Worm (Caenorhabditis elegans) whole organism, late embryonic: Measurements from ENCODE around the gene F18A12.7.

ENCODE experiments used
- F13H6.1 ChIP-seq: sonication (generic microtip); optimal IDR thresholded peaks from 2 replicates; lab custom pipeline; 2016; ENCODE audit warnings: missing genetic modification characterization, missing compliant biosample characterization
- K09A11.1 ChIP-seq: sonication (generic microtip); optimal IDR thresholded peaks from 2 replicates; lab custom pipeline; 2017; ENCODE audit warnings: antibody characterized with exemption, mild to moderate bottlenecking, missing genetic modification characterization, missing compliant biosample characterization; ENCODE audit not compliant: insufficient read depth
- ceh-14 ChIP-seq: sonication (generic microtip); optimal IDR thresholded peaks from 2 replicates; lab custom pipeline; 2016; ENCODE audit warnings: missing genotype, missing genetic modification characterization, missing compliant biosample characterization
- ceh-24 ChIP-seq: sonication (generic microtip); optimal IDR thresholded peaks from 2 replicates; lab custom pipeline; 2016; ENCODE audit warnings: mild to moderate bottlenecking, missing genetic modification characterization, missing compliant biosample characterization
- ceh-30 ChIP-seq: fragments of 150-350 bp; optimal IDR thresholded peaks from 2 replicates; lab custom pipeline; 2014; ENCODE audit warnings: missing biosample characterization, missing genetic modification characterization
- ceh-34 ChIP-seq: sonication (generic microtip); optimal IDR thresholded peaks from 2 replicates; lab custom pipeline; 2016; ENCODE audit warnings: mild to moderate bottlenecking, missing genetic modification characterization, missing compliant biosample characterization
- ceh-48 ChIP-seq: sonication (generic microtip); optimal IDR thresholded peaks from 2 replicates; lab custom pipeline; 2016; ENCODE audit warnings: missing genetic modification characterization, inconsistent platforms, missing compliant biosample characterization
- ceh-9 ChIP-seq: sonication (generic microtip); optimal IDR thresholded peaks from 2 replicates; lab custom pipeline; 2016; ENCODE audit warnings: mild to moderate bottlenecking, missing genetic modification characterization, inconsistent platforms, missing compliant biosample characterization
- che-1 ChIP-seq: sonication (generic microtip); optimal IDR thresholded peaks from 2 replicates; lab custom pipeline; 2016; ENCODE audit warnings: mild to moderate bottlenecking, missing genetic modification characterization, missing compliant biosample characterization
- dve-1 ChIP-seq: sonication (generic microtip); optimal IDR thresholded peaks from 2 replicates; lab custom pipeline; 2017; ENCODE audit warnings: antibody characterized with exemption, mild to moderate bottlenecking, missing genetic modification characterization, missing compliant biosample characterization
- elt-2 ChIP-seq: sonication (generic microtip); optimal IDR thresholded peaks from 2 replicates; lab custom pipeline; 2016; ENCODE audit warnings: missing genetic modification reagents, missing genetic modification characterization, missing compliant biosample characterization
- ets-4 ChIP-seq: sonication (generic microtip); optimal IDR thresholded peaks from 2 replicates; lab custom pipeline; 2016; ENCODE audit warnings: missing genetic modification characterization, missing compliant biosample characterization
- eyg-1 ChIP-seq: sonication (generic microtip); optimal IDR thresholded peaks from 2 replicates; lab custom pipeline; 2016; ENCODE audit warnings: missing genotype, missing genetic modification characterization, missing compliant biosample characterization
- gmeb-2 ChIP-seq: sonication (generic microtip); optimal IDR thresholded peaks from 2 replicates; lab custom pipeline; 2016; ENCODE audit warnings: missing genetic modification characterization, inconsistent platforms, missing compliant biosample characterization
- hlh-13 ChIP-seq: fragments of 200-800 bp; sonication (Bioruptor generic); optimal IDR thresholded peaks from 2 replicates; lab custom pipeline; 2018; ENCODE audit warnings: mild to moderate bottlenecking, missing genetic modification characterization, missing compliant biosample characterization
- hlh-6 ChIP-seq: sonication (generic microtip); optimal IDR thresholded peaks from 2 replicates; lab custom pipeline; 2016; ENCODE audit warnings: missing genotype, missing genetic modification characterization, missing compliant biosample characterization
- hlh-8 ChIP-seq: sonication (generic microtip); optimal IDR thresholded peaks from 2 replicates; lab custom pipeline; 2016; ENCODE audit warnings: missing genotype, missing genetic modification characterization, missing compliant biosample characterization
- lim-6 ChIP-seq: sonication (generic microtip); optimal IDR thresholded peaks from 2 replicates; lab custom pipeline; 2016; ENCODE audit warnings: missing genetic modification characterization, missing compliant biosample characterization
- lin-11 ChIP-seq: fragments of 200-800 bp; sonication (Bioruptor generic); optimal IDR thresholded peaks from 2 replicates; lab custom pipeline; 2018; ENCODE audit warnings: mild to moderate bottlenecking, missing genetic modification characterization, missing compliant biosample characterization
- nfya-1 ChIP-seq: sonication (generic microtip); optimal IDR thresholded peaks from 2 replicates; lab custom pipeline; 2017; ENCODE audit warnings: missing genetic modification characterization, mild to moderate bottlenecking, missing compliant biosample characterization, antibody characterized with exemption, moderate library complexity
- nhr-232 ChIP-seq: sonication (generic microtip); optimal IDR thresholded peaks from 2 replicates; lab custom pipeline; 2016; ENCODE audit warnings: missing genetic modification characterization, missing compliant biosample characterization
- npax-4 ChIP-seq: sonication (generic microtip); optimal IDR thresholded peaks from 2 replicates; lab custom pipeline; 2016; ENCODE audit warnings: missing genetic modification characterization, missing compliant biosample characterization
- pag-3 ChIP-seq: sonication (generic microtip); optimal IDR thresholded peaks from 2 replicates; lab custom pipeline; 2016; ENCODE audit warnings: missing compliant biosample characterization, missing genetic modification characterization, borderline replicate concordance
- pat-9 ChIP-seq: fragments of 200-800 bp; sonication (Bioruptor generic); optimal IDR thresholded peaks from 2 replicates; lab custom pipeline; 2018; ENCODE audit warnings: mild to moderate bottlenecking, missing genetic modification characterization, moderate library complexity, missing compliant biosample characterization
- pha-2 ChIP-seq: sonication (generic microtip); optimal IDR thresholded peaks from 2 replicates; lab custom pipeline; 2017; ENCODE audit warnings: mild to moderate bottlenecking, missing genetic modification characterization, missing compliant biosample characterization
- pqm-1 ChIP-seq: sonication (generic microtip); optimal IDR thresholded peaks from 2 replicates; lab custom pipeline; 2016; ENCODE audit warnings: missing genetic modification characterization, missing compliant biosample characterization
- pros-1 ChIP-seq: fragments of 150-350 bp; optimal IDR thresholded peaks from 2 replicates; lab custom pipeline; 2014; ENCODE audit warnings: missing biosample characterization, missing genetic modification reagents, missing genetic modification characterization
- ref-2 ChIP-seq: sonication (generic microtip); optimal IDR thresholded peaks from 2 replicates; lab custom pipeline; 2016; ENCODE audit warnings: missing genetic modification characterization, missing compliant biosample characterization
- rnt-1 ChIP-seq: sonication (generic microtip); optimal IDR thresholded peaks from 2 replicates; lab custom pipeline; 2016; ENCODE audit warnings: missing genetic modification characterization, missing compliant biosample characterization
- sdc-2 ChIP-seq: sonication (generic microtip); optimal IDR thresholded peaks from 2 replicates; lab custom pipeline; 2016; ENCODE audit warnings: missing genotype, missing genetic modification characterization, missing compliant biosample characterization
- sox-2 ChIP-seq: fragments of 200-800 bp; sonication (Bioruptor generic); IDR thresholded peaks from 2 replicates; pipeline ENCODE4 v1.3.6; 2022; ENCODE audit warnings: missing genetic modification reagents, missing genetic modification characterization, missing compliant biosample characterization
- syd-9 ChIP-seq: sonication (generic microtip); optimal IDR thresholded peaks from 2 replicates; lab custom pipeline; 2016; ENCODE audit warnings: mild to moderate bottlenecking, missing genetic modification characterization, moderate library complexity, missing compliant biosample characterization
- unc-3 ChIP-seq, 2 experiments: fragments of 200-800 bp in 1 of 2; sonication (Bioruptor generic) in 1 of 2; sonication (generic microtip) in 1 of 2; conservative IDR thresholded peaks in 1 of 2; optimal IDR thresholded peaks in 1 of 2; 2 replicates each; pipeline versions ENCODE4 v1.3.6 to Lab custom; 2016 to 2022; ENCODE audit warnings: missing compliant biosample characterization in 2 of 2, missing genetic modification characterization in 2 of 2, missing genetic modification reagents in 1 of 2
- unc-42 ChIP-seq: sonication (generic microtip); optimal IDR thresholded peaks from 2 replicates; lab custom pipeline; 2016; ENCODE audit warnings: missing genotype, missing genetic modification characterization, missing compliant biosample characterization
- zip-5 ChIP-seq: sonication (generic microtip); optimal IDR thresholded peaks from 2 replicates; lab custom pipeline; 2016; ENCODE audit warnings: missing genetic modification characterization, missing compliant biosample characterization
- ztf-16 ChIP-seq: sonication (generic microtip); optimal IDR thresholded peaks from 2 replicates; lab custom pipeline; 2017; ENCODE audit warnings: missing genetic modification characterization, missing compliant biosample characterization

The F18A12.7 gene

ce11 chrII:3402854-3403253 is 11.4 kb downstream of the F18A12.7 start, which contains the start of gene nep-10:
nep-10 (minus strand) TSS chrII:3402954.
- TF ChIP-seq zip-5, result no peak
- TF ChIP-seq, all 69 proteins: peak for 0

ce11 chrII:3399212-3399611 is 15.1 kb downstream of the F18A12.7 start, which contains the start of gene nep-9:
nep-9 (minus strand) TSS chrII:3399312.
- TF ChIP-seq ceh-48 (tag; lab: Kevin White, UChicago) (no peak), hlh-13 (no peak), pag-3 (no peak), gmeb-2 (tag; lab: Kevin White, UChicago) (no peak), lin-11 (tag; lab: Kevin White, UChicago) (no peak), ztf-16 (tag; lab: Kevin White, UChicago) (no peak), hlh-6 (no peak), che-1 (tag; lab: Kevin White, UChicago) (no peak), hlh-8 (no peak), unc-42 (no peak)

- TF ChIP-seq eyg-1 (tag; lab: Kevin White, UChicago) (no peak), pha-2 (no peak), pqm-1 (tag; lab: Kevin White, UChicago) (no peak), pat-9 (tag; lab: Kevin White, UChicago) (no peak), lin-11 (tag; lab: Kevin White, UChicago) (no peak), unc-3 (GFP tag; conservative IDR thresholded peaks at IDR 0.05; lab: Robert Waterston, UW) (no peak), unc-3 (tag; optimal IDR thresholded peaks at IDR 0.05; lab: Kevin White, UChicago) (no peak), nhr-232 (tag; lab: Kevin White, UChicago) (no peak), lim-6 (tag; lab: Kevin White, UChicago) (no peak), K09A11.1 (tag; lab: Kevin White, UChicago) (no peak), sdc-2 (tag; lab: Kevin White, UChicago) (no peak), ceh-34 (tag; lab: Kevin White, UChicago) (no peak), ref-2 (no peak), rnt-1 (tag; lab: Kevin White, UChicago) (no peak), ceh-14 (tag; lab: Kevin White, UChicago) (no peak)
- TF ChIP-seq, all 69 proteins: peak for 0
Observed at ce11 chrII:3395484-3395883, 18.8 kb downstream of the F18A12.7 start, which contains the start of gene nep-20. nep-20 (minus strand) TSS chrII:3395584.

- TF ChIP-seq pros-1 (tag; lab: Kevin White, UChicago), result no peak
- TF ChIP-seq syd-9, result no peak
- TF ChIP-seq ceh-14 (tag; lab: Kevin White, UChicago), result no peak
- no peak for TF ChIP-seq ceh-48 (tag; lab: Kevin White, UChicago)
- no peak for TF ChIP-seq hlh-6
- no peak for TF ChIP-seq nhr-232 (tag; lab: Kevin White, UChicago)
- no peak for TF ChIP-seq ceh-24 (tag; lab: Kevin White, UChicago)
- TF ChIP-seq sox-2, result no peak
- TF ChIP-seq F13H6.1 (tag; lab: Kevin White, UChicago), result no peak
- TF ChIP-seq pag-3, result no peak
- TF ChIP-seq ceh-30 (tag; lab: Kevin White, UChicago), result no peak
- no peak for TF ChIP-seq npax-4 (tag; lab: Kevin White, UChicago)
- no peak for TF ChIP-seq ceh-9 (tag; lab: Kevin White, UChicago)
- no peak for TF ChIP-seq elt-2 (tag; lab: Kevin White, UChicago)
- TF ChIP-seq nfya-1 (tag; lab: Kevin White, UChicago), result no peak
- no peak for TF ChIP-seq dve-1 (tag; lab: Kevin White, UChicago)
- TF ChIP-seq ref-2, result no peak
- no peak for TF ChIP-seq ets-4 (tag; lab: Kevin White, UChicago)
Observed at ce11 chrII:3387503-3387902, 26.8 kb downstream of the F18A12.7 start, which contains the start of gene T06D4.6. T06D4.6 (minus strand) TSS chrII:3387603.
